Worm (Caenorhabditis elegans): ENCODE measurements around the gene Y4C6B.4.

Gene Y4C6B.4

ce11 chrIV:5339255-5339654 is 13.0 kb downstream of the Y4C6B.4 start, which contains the start of gene Y4C6B.2:
Gene Y4C6B.2, plus strand, starts transcription at chrIV:5339574.
- TF ChIP-seq ceh-82 (tag; optimal IDR thresholded peaks at IDR 0.05) = no peak
- TF ChIP-seq snpc-4 (tag; optimal IDR thresholded peaks at IDR 0.05) = no peak
- no peak for TF ChIP-seq ceh-16 (tag; optimal IDR thresholded peaks at IDR 0.05)

DNA sequence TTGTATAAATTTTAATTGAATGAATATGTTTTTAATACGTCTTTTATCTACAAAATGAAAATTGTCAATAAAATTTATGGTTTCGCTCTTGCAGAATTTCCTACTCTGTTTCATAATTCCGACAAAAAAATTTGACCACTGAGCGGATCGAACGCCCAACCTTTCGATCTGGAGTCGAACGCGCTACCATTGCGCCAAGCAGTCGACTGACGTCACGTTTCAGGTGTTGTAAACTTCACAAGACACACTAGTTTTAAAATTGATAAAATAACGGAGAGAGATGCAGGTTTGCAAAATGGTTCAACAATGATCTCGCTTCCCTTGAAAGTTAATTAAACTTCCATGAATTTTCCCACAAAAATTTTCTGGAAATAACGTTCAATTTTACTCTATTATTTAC is 17.9 kb downstream of the Y4C6B.4 start:
- no peak for TF ChIP-seq peb-1 (tag; optimal IDR thresholded peaks at IDR 0.05)
- TF ChIP-seq crh-2 (tag; optimal IDR thresholded peaks at IDR 0.05) = peak; percentile 48
- peak; percentile 13 for TF ChIP-seq fos-1 (tag; optimal IDR thresholded peaks at IDR 0.05)
- TF ChIP-seq ZK546.5 (tag; optimal IDR thresholded peaks at IDR 0.05) = no peak
- peak; percentile 60 for TF ChIP-seq sma-3 (GFP tag; optimal IDR thresholded peaks at IDR 0.05)
- TF ChIP-seq elt-1 (tag; optimal IDR thresholded peaks at IDR 0.05) = no peak
- TF ChIP-seq lin-13 (GFP tag; optimal IDR thresholded peaks at IDR 0.05) = peak; percentile 24

DNA sequence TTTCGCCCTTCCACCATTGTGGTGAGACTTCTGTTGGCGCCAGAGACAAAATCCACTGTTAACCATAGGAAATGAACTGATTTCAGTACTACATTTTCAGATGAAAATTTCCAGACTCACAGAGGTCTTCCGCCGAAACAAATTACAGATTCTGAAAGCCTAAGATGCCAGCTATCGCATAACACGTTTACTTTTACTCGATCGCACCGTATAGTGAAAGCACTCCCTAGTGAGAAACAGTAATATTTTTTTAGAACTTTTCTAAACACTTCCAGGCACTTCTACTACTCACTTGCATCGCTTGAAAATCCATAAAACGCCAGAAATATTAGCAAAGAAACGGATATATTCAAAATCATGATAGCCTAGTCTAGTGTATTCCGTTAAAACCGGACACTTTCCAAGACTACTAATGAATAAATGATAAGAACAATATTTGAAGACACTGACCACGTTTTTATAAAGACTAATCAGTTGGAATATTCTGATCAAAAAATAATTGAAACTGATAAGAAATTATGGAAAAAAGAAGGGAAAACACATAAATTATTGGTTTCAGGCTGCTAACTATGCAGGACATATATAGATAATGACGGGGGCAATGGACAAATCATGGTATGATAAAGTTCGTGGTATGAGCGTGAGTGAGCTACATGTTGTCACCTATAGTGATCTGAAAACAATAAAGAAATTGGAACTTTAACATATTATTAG is 24.4 kb downstream of the Y4C6B.4 start, which contains the start of gene gba-4:
gba-4 (minus strand) TSS at position 418 of the 714 bp plus-strand sequence.
- TF ChIP-seq fos-1 (tag; optimal IDR thresholded peaks at IDR 0.05) = peak; percentile 68

- TF ChIP-seq nhr-25 (tag; optimal IDR thresholded peaks at IDR 0.05) = no peak
- TF ChIP-seq dmd-4 (tag; optimal IDR thresholded peaks at IDR 0.05) = no peak
- TF ChIP-seq C34F6.9 (tag; optimal IDR thresholded peaks at IDR 0.05) = no peak
- TF ChIP-seq F13H6.1 (tag; optimal IDR thresholded peaks at IDR 0.05) = no peak
- no peak for TF ChIP-seq unc-39 (tag; optimal IDR thresholded peaks at IDR 0.05)
- no peak for TF ChIP-seq lin-11 (tag; optimal IDR thresholded peaks at IDR 0.05)
Observed at ce11 chrIV:5353364-5353763, 27.1 kb downstream of the Y4C6B.4 start, which contains the start of gene Y4C6B.7. Gene Y4C6B.7, minus strand, starts transcription at chrIV:5353464.

DNA sequence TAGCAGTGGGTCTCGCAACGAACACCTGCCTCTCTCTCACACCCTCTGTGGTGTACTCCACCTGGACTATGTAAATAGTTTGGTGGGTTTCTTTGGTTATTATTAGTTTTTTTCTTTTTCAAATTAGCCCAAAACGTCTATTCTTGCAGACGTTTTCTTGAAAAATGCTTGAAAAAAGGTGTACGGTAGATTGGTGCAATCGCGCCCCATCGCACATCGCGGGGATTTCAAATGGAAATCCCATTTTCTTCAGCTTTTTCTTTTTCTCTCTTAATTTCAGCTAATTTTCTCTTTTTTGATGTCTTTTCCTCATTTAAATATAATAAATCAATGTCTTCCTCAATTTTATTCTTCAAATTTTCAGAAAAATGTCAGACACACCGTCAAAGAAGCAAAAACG is 27.9 kb downstream of the Y4C6B.4 start, which contains the start of gene Y4C6B.1:
Y4C6B.1 (plus strand) TSS at position 365 of the 400 bp plus-strand sequence.
- TF ChIP-seq unc-55 (GFP tag; optimal IDR thresholded peaks at IDR 0.05) (peak; percentile 16), lsy-2 (tag; optimal IDR thresholded peaks at IDR 0.05) (peak in 1 of 2 experiments; percentile 87), peb-1 (tag; optimal IDR thresholded peaks at IDR 0.05) (no peak)

DNA sequence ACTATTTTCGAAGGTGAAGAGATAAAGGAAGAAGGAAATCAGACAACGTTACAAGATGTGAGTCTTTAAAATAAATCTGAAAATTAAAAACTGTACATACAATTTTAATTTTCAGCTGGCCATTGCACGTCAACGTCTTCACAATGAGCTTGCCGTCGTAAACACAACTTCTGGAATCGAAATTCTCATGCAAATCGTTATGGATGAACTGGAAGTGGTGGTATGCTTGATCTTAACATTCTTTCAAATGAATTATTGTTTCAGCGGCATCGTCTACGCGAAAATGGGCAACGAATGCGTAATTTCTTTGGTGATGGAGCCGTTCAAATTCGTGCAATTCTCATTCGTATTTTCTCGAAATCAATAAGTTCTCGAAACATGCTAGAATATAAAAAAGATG is 28.3 kb downstream of the Y4C6B.4 start:
- TF ChIP-seq lsy-2 (tag; optimal IDR thresholded peaks at IDR 0.05) (no peak), nhr-23 (tag; optimal IDR thresholded peaks at IDR 0.05) (no peak), sma-9 (GFP tag; optimal IDR thresholded peaks at IDR 0.05) (no peak), sma-9 (tag; optimal IDR thresholded peaks at IDR 0.05) (no peak), ceh-82 (tag; optimal IDR thresholded peaks at IDR 0.05) (no peak), blmp-1 (tag; optimal IDR thresholded peaks at IDR 0.05; ENCODE audit: insufficient read depth) (no peak), lin-39 (tag; optimal IDR thresholded peaks at IDR 0.05) (no peak), nhr-77 (tag; optimal IDR thresholded peaks at IDR 0.05) (no peak), sem-4 (tag; optimal IDR thresholded peaks at IDR 0.05) (no peak), ZK546.5 (tag; optimal IDR thresholded peaks at IDR 0.05) (no peak), unc-39 (tag; optimal IDR thresholded peaks at IDR 0.05) (no peak), nhr-237 (tag; optimal IDR thresholded peaks at IDR 0.05) (no peak), R02D3.7 (tag; optimal IDR thresholded peaks at IDR 0.05) (no peak), lin-13 (GFP tag; optimal IDR thresholded peaks at IDR 0.05) (no peak), Y55F3AM.14 (GFP tag; optimal IDR thresholded peaks at IDR 0.05) (no peak), lin-11 (tag; optimal IDR thresholded peaks at IDR 0.05) (no peak), ama-1 (optimal IDR thresholded peaks at IDR 0.05) (no peak)

DNA sequence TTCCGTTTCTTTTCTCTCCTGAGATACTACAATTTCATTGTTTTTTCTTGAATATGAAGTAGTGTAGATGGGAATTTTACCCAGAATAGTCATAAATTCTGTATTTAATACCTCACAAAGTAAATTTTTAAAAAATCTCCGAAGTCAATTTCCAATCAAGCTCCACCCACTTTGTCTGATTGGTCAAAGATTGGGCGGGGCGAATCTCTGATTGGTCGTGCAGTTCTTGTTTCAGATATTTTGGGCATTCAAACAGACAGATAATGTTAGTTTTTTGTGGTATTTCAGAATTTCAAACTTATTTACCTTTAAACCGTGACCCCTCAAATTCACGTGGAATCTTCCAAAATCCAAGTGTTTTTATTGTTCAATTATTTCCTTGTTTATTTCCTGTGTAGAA is 34.3 kb downstream of the Y4C6B.4 start, which contains the start of gene F41H10.5:
F41H10.5 (plus strand) TSS at position 375 of the 400 bp plus-strand sequence.
- TF ChIP-seq ceh-82 (tag; optimal IDR thresholded peaks at IDR 0.05) = no peak
- TF ChIP-seq snpc-4 (tag; optimal IDR thresholded peaks at IDR 0.05) = no peak
- no peak for TF ChIP-seq R02D3.7 (tag; optimal IDR thresholded peaks at IDR 0.05)
- TF ChIP-seq nhr-129 (tag; optimal IDR thresholded peaks at IDR 0.05) = no peak
- no peak for TF ChIP-seq lin-39 (tag; optimal IDR thresholded peaks at IDR 0.05)
- no peak for TF ChIP-seq unc-62 (GFP tag; optimal IDR thresholded peaks at IDR 0.05)
- TF ChIP-seq mab-5 (tag; optimal IDR thresholded peaks at IDR 0.05) = no peak
- no peak for TF ChIP-seq ztf-11 (tag; optimal IDR thresholded peaks at IDR 0.05)
- TF ChIP-seq dmd-4 (tag; optimal IDR thresholded peaks at IDR 0.05) = no peak
- no peak for TF ChIP-seq lsy-2 (tag; optimal IDR thresholded peaks at IDR 0.05)
- no peak for TF ChIP-seq lin-13 (GFP tag; optimal IDR thresholded peaks at IDR 0.05)
- TF ChIP-seq C34F6.9 (tag; optimal IDR thresholded peaks at IDR 0.05) = no peak
- TF ChIP-seq fos-1 (tag; optimal IDR thresholded peaks at IDR 0.05) = no peak
- TF ChIP-seq Y55F3AM.14 (GFP tag; optimal IDR thresholded peaks at IDR 0.05) = no peak
- TF ChIP-seq ztf-4 (tag; optimal IDR thresholded peaks at IDR 0.05) = no peak
- TF ChIP-seq unc-39 (tag; optimal IDR thresholded peaks at IDR 0.05) = no peak
- TF ChIP-seq blmp-1 (tag; optimal IDR thresholded peaks at IDR 0.05; ENCODE audit: insufficient read depth) = no peak
